Fruit fly (Drosophila melanogaster) whole organism, prepupa: ENCODE data around the gene APC4.

ENCODE experiments used
- Blimp-1 ChIP-seq: fragments of 200-800 bp; sonication (Bioruptor generic); optimal IDR thresholded peaks from 3 replicates; lab custom pipeline; 2017; ENCODE audit warnings: missing biosample characterization, missing genetic modification characterization, mild to moderate bottlenecking, moderate library complexity, missing genetic modification reagents
- CG11762 ChIP-seq: fragments of 200-800 bp; sonication (Bioruptor generic); optimal IDR thresholded peaks from 3 replicates; lab custom pipeline; 2016; ENCODE audit warnings: missing biosample characterization, missing genetic modification characterization; ENCODE audit not compliant: insufficient read depth
- CG15336 ChIP-seq: fragments of 200-800 bp; sonication (Bioruptor generic); IDR thresholded peaks from 2 replicates; pipeline ENCODE4 v1.3.6; 2022; ENCODE audit warnings: missing biosample characterization, missing genetic modification characterization
- CG1621 ChIP-seq: fragments of 200-800 bp; sonication (Bioruptor generic); optimal IDR thresholded peaks from 3 replicates; lab custom pipeline; 2018; ENCODE audit warnings: missing biosample characterization, mild to moderate bottlenecking, missing genetic modification characterization
- CG3032 ChIP-seq: fragments of 200-800 bp; optimal IDR thresholded peaks from 2 replicates; lab custom pipeline; 2019; ENCODE audit warnings: missing biosample characterization, mild to moderate bottlenecking, missing genetic modification characterization, moderate library complexity
- CG32006 ChIP-seq: fragments of 200-800 bp; sonication (Bioruptor generic); optimal IDR thresholded peaks from 3 replicates; lab custom pipeline; 2017; ENCODE audit warnings: missing biosample characterization, mild to moderate bottlenecking, missing genetic modification characterization
- CG34406 ChIP-seq: fragments of 200-800 bp; sonication (Bioruptor generic); optimal IDR thresholded peaks from 3 replicates; lab custom pipeline; 2016; ENCODE audit warnings: missing biosample characterization, missing genetic modification characterization
- CG3919 ChIP-seq: fragments of 200-800 bp; sonication (Bioruptor generic); optimal IDR thresholded peaks from 3 replicates; lab custom pipeline; 2016; ENCODE audit warnings: missing biosample characterization, missing genetic modification characterization
- CG4318 ChIP-seq: fragments of 200-800 bp; sonication (Bioruptor generic); optimal IDR thresholded peaks from 3 replicates; lab custom pipeline; 2017; ENCODE audit warnings: missing biosample characterization, mild to moderate bottlenecking, missing genetic modification characterization
- CG6276 ChIP-seq: fragments of 200-800 bp; sonication (Bioruptor generic); optimal IDR thresholded peaks from 2 replicates; lab custom pipeline; 2017; ENCODE audit warnings: missing biosample characterization, mild to moderate bottlenecking, missing genetic modification characterization
- CG6792 ChIP-seq: fragments of 200-800 bp; sonication (Bioruptor generic); optimal IDR thresholded peaks from 3 replicates; lab custom pipeline; 2016; ENCODE audit warnings: missing biosample characterization, missing genetic modification characterization
- CG6808 ChIP-seq: fragments of 200-800 bp; sonication (Bioruptor generic); optimal IDR thresholded peaks from 3 replicates; lab custom pipeline; 2017; ENCODE audit warnings: missing biosample characterization, missing genetic modification characterization, mild to moderate bottlenecking, moderate library complexity, missing genetic modification reagents
- CG7368 ChIP-seq: fragments of 200-800 bp; sonication (Bioruptor generic); optimal IDR thresholded peaks from 3 replicates; lab custom pipeline; 2016; ENCODE audit warnings: missing biosample characterization, missing genetic modification characterization
- CG8119 ChIP-seq: fragments of 200-800 bp; sonication (Bioruptor generic); IDR thresholded peaks from 3 replicates; pipeline ENCODE4 v1.3.6; 2022; ENCODE audit warnings: missing biosample characterization, missing genetic modification characterization
- CG8319 ChIP-seq: fragments of 200-800 bp; sonication (Bioruptor generic); optimal IDR thresholded peaks from 3 replicates; lab custom pipeline; 2016; ENCODE audit warnings: missing biosample characterization, missing genetic modification characterization
- CG8632 ChIP-seq: fragments of 200-800 bp; sonication (Bioruptor generic); optimal IDR thresholded peaks from 3 replicates; lab custom pipeline; 2016; ENCODE audit warnings: missing biosample characterization, missing genetic modification characterization
- CG9139 ChIP-seq: fragments of 200-800 bp; sonication (Bioruptor generic); optimal IDR thresholded peaks from 3 replicates; lab custom pipeline; 2017; ENCODE audit warnings: missing biosample characterization, mild to moderate bottlenecking, missing genetic modification characterization
- Eip75B ChIP-seq: fragments of 200-800 bp; sonication (Bioruptor generic); optimal IDR thresholded peaks from 3 replicates; lab custom pipeline; 2016; ENCODE audit warnings: missing biosample characterization, missing genetic modification characterization
- Eip78C ChIP-seq: fragments of 200-800 bp; sonication (Bioruptor generic); peaks from one replicate; lab custom pipeline; 2016; ENCODE audit warnings: missing biosample characterization, missing genetic modification characterization
- Eip93F ChIP-seq: fragments of 200-800 bp; sonication (Bioruptor generic); optimal IDR thresholded peaks from 2 replicates; lab custom pipeline; 2016; ENCODE audit warnings: missing biosample characterization, mild to moderate bottlenecking, missing genetic modification characterization
- Ets96B ChIP-seq: fragments of 200-800 bp; optimal IDR thresholded peaks from 2 replicates; lab custom pipeline; 2019; ENCODE audit warnings: missing biosample characterization, mild to moderate bottlenecking, missing genetic modification characterization, moderate library complexity
- Gug ChIP-seq: fragments of 200-800 bp; sonication (Bioruptor generic); IDR thresholded peaks from 2 replicates; pipeline ENCODE4 v1.3.6; 2022; ENCODE audit warnings: missing biosample characterization, missing genetic modification characterization
- Hr38 ChIP-seq: sonication (Bioruptor generic); optimal IDR thresholded peaks from 2 replicates; lab custom pipeline; 2016; ENCODE audit warnings: missing biosample characterization, missing genetic modification characterization
- Hr4 ChIP-seq: fragments of 200-800 bp; sonication (Bioruptor generic); optimal IDR thresholded peaks from 3 replicates; lab custom pipeline; 2016; ENCODE audit warnings: missing biosample characterization, missing genetic modification characterization
- Met ChIP-seq: fragments of 200-800 bp; sonication (Bioruptor generic); optimal IDR thresholded peaks from 3 replicates; lab custom pipeline; 2016; ENCODE audit warnings: missing biosample characterization, missing genetic modification characterization
- OdsH ChIP-seq: fragments of 200-800 bp; sonication (Bioruptor generic); optimal IDR thresholded peaks from 3 replicates; lab custom pipeline; 2016; ENCODE audit warnings: missing biosample characterization, missing genetic modification characterization
- Sox102F ChIP-seq: fragments of 200-800 bp; sonication (Bioruptor generic); optimal IDR thresholded peaks from 2 replicates; lab custom pipeline; 2016; ENCODE audit warnings: missing biosample characterization, mild to moderate bottlenecking, missing genetic modification characterization
- Sox14 ChIP-seq: fragments of 200-800 bp; sonication (Bioruptor generic); optimal IDR thresholded peaks from 3 replicates; lab custom pipeline; 2016; ENCODE audit warnings: missing biosample characterization, missing genetic modification characterization
- Sox15 ChIP-seq: fragments of 200-800 bp; sonication (Bioruptor generic); optimal IDR thresholded peaks from 3 replicates; lab custom pipeline; 2016; ENCODE audit warnings: missing biosample characterization, missing genetic modification characterization
- achi ChIP-seq: fragments of 200-800 bp; sonication (Bioruptor generic); optimal IDR thresholded peaks from 3 replicates; lab custom pipeline; 2016; ENCODE audit warnings: missing biosample characterization, missing genetic modification characterization
- dsx ChIP-seq: fragments of 200-800 bp; optimal IDR thresholded peaks from 3 replicates; lab custom pipeline; 2019; ENCODE audit warnings: missing biosample characterization, mild to moderate bottlenecking, missing genetic modification characterization, moderate library complexity; ENCODE audit not compliant: poor library complexity, severe bottlenecking
- fd59A ChIP-seq: fragments of 200-800 bp; sonication (Bioruptor generic); optimal IDR thresholded peaks from 2 replicates; lab custom pipeline; 2017; ENCODE audit warnings: missing biosample characterization, mild to moderate bottlenecking, missing genetic modification characterization, missing genetic modification reagents
- fkh ChIP-seq: fragments of 200-800 bp; sonication (Bioruptor generic); optimal IDR thresholded peaks from 3 replicates; lab custom pipeline; 2017; ENCODE audit warnings: missing biosample characterization, mild to moderate bottlenecking, missing genetic modification characterization, moderate library complexity
- net ChIP-seq: fragments of 200-800 bp; sonication (Bioruptor generic); optimal IDR thresholded peaks from 3 replicates; lab custom pipeline; 2016; ENCODE audit warnings: missing biosample characterization, missing genetic modification characterization
- pdm3 ChIP-seq: fragments of 200-800 bp; sonication (Bioruptor generic); optimal IDR thresholded peaks from 3 replicates; lab custom pipeline; 2016; ENCODE audit warnings: missing biosample characterization, missing genetic modification characterization
- svp ChIP-seq: fragments of 200-800 bp; sonication (Bioruptor generic); peaks from one replicate; lab custom pipeline; 2016; ENCODE audit warnings: missing biosample characterization, missing genetic modification characterization
- topi ChIP-seq: fragments of 200-800 bp; sonication (Bioruptor generic); optimal IDR thresholded peaks from 3 replicates; lab custom pipeline; 2016; ENCODE audit warnings: missing biosample characterization, missing genetic modification characterization
- vri ChIP-seq: fragments of 200-800 bp; sonication (Bioruptor generic); optimal IDR thresholded peaks from 3 replicates; lab custom pipeline; 2016; ENCODE audit warnings: missing biosample characterization, mild to moderate bottlenecking, missing genetic modification characterization

Gene APC4

dm6 chrX:9093062-9093461 is 10.3 kb downstream of the APC4 start (continued):
- TF ChIP-seq CG11762 = no peak

dm6 chrX:9093912-9094311 is 11.2 kb downstream of the APC4 start:
- peak; percentile 83 for TF ChIP-seq svp (GFP tag; lab: Kevin White, UChicago)
- no peak for TF ChIP-seq CG8632 (GFP tag; lab: Kevin White, UChicago)
- no peak for TF ChIP-seq pdm3 (GFP tag; lab: Kevin White, UChicago)
- TF ChIP-seq fd59A = no peak

- TF ChIP-seq Hr4 (no peak), OdsH (GFP tag; lab: Kevin White, UChicago) (no peak), pdm3 (GFP tag; lab: Kevin White, UChicago) (no peak), Sox14 (no peak), CG32006 (GFP tag; lab: Kevin White, UChicago) (no peak), Ets96B (tag; lab: Kevin White, UChicago) (no peak), CG9139 (GFP tag; lab: Kevin White, UChicago) (no peak), CG11762 (no peak), Eip93F (GFP tag; lab: Kevin White, UChicago) (no peak), topi (GFP tag; lab: Kevin White, UChicago) (no peak), Eip78C (GFP tag; lab: Kevin White, UChicago) (no peak)
Observed at dm6 chrX:9102125-9102524, 19.4 kb downstream of the APC4 start.

dm6 chrX:9103308-9104185 is 20.8 kb downstream of the APC4 start, which contains the start of gene CG7766:
Gene CG7766 (minus strand): TSS chrX:9103739.
- TF ChIP-seq Sox15 (GFP tag; lab: Kevin White, UChicago) (no peak), CG8319 (GFP tag; lab: Kevin White, UChicago) (no peak), Met (no peak), Eip78C (GFP tag; lab: Kevin White, UChicago) (no peak), fkh (GFP tag; lab: Kevin White, UChicago) (no peak), CG6276 (GFP tag; lab: Kevin White, UChicago) (no peak), CG11762 (no peak), Hr38 (no peak), net (no peak), dsx (GFP tag; lab: Kevin White, UChicago) (no peak), CG15336 (no peak), CG3919 (GFP tag; lab: Kevin White, UChicago) (no peak), CG6792 (GFP tag; lab: Kevin White, UChicago) (no peak), CG6808 (GFP tag; lab: Kevin White, UChicago) (no peak), vri (GFP tag; lab: Kevin White, UChicago) (peak; percentile 87), svp (GFP tag; lab: Kevin White, UChicago) (peak; percentile 93), CG7368 (no peak)

- TF ChIP-seq CG8319 (GFP tag; lab: Kevin White, UChicago) (no peak), CG3919 (GFP tag; lab: Kevin White, UChicago) (no peak), Sox14 (peak; percentile 16), CG6808 (GFP tag; lab: Kevin White, UChicago) (no peak), net (no peak), Gug (GFP tag; lab: Robert Waterston, UW) (no peak), Eip78C (GFP tag; lab: Kevin White, UChicago) (peak; percentile 45)
Observed at dm6 chrX:9106212-9106774, 23.6 kb downstream of the APC4 start, which contains the start of gene Bx42. Gene Bx42 (minus strand): TSS chrX:9106604.

- TF ChIP-seq Eip78C (GFP tag; lab: Kevin White, UChicago) (peak; percentile 70), Sox15 (GFP tag; lab: Kevin White, UChicago) (peak; percentile 8), topi (GFP tag; lab: Kevin White, UChicago) (peak; percentile 6), Eip75B (GFP tag; lab: Kevin White, UChicago) (no peak), Sox102F (GFP tag; lab: Kevin White, UChicago) (no peak), CG6808 (GFP tag; lab: Kevin White, UChicago) (no peak), CG8119 (GFP tag; lab: Robert Waterston, UW) (no peak), svp (GFP tag; lab: Kevin White, UChicago) (peak; percentile 56), Blimp-1 (GFP tag; lab: Kevin White, UChicago) (no peak), Ets96B (tag; lab: Kevin White, UChicago) (no peak), CG4318 (GFP tag; lab: Kevin White, UChicago) (no peak), fkh (GFP tag; lab: Kevin White, UChicago) (peak; percentile 62), CG3032 (tag; lab: Kevin White, UChicago) (peak; percentile 41), achi (GFP tag; lab: Kevin White, UChicago) (peak; percentile 78), CG1621 (no peak), CG3919 (GFP tag; lab: Kevin White, UChicago) (no peak), pdm3 (GFP tag; lab: Kevin White, UChicago) (no peak), CG34406 (GFP tag; lab: Kevin White, UChicago) (no peak), fd59A (no peak)
Observed at dm6 chrX:9106775-9107283, 24.1 kb downstream of the APC4 start, which contains the start of gene Arfrp1. Gene Arfrp1 (plus strand): TSS chrX:9107069.
